Fruit fly (Drosophila melanogaster): ENCODE measurements around the gene Pmi.

Gene Pmi

DNA sequence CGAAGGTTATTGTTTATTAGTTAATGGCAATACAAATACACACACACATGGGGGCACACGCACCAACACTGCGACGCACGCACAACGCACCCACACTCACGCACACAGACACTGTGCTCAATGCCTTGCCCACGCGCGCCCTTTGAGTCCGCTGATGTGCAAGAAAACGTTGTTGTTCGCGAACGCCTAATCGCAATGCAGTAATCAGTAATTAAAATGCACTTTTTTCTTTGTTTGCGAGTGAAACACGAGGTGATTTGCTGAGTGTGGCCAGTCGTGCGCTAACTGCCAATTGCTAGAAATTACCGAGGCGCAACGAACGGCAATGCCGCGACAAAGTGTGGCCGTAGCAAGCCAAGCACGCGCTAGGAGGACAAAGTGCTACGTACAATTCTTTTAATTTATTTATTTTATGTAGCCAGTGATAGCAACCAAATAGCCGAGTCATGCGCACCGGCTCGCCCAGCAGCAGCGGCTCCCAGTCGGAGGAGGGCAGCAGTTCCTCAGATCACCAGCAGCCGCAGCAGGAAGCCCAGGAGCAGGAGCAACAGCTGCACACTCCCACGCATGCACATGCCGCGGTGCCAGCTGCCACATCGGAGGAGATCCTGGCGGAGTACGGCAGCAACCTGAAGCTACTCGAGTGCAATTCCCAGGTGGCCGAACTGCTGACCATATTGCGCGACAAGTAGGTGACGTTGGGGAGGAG, 30.9 kb downstream of the Pmi start, which contains the start of the genes S6k and kri:
TSS of gene S6k (minus strand) at position 299 of the 709 bp plus-strand sequence.
TSS of gene kri (plus strand) at position 341 of the 709 bp plus-strand sequence.
- peak; percentile 12 for TF ChIP-seq lz (GFP tag; optimal IDR thresholded peaks at IDR 0.05)
- peak; percentile 49 to 72 for TF ChIP-seq ss (GFP tag; optimal IDR thresholded peaks at IDR 0.05)
- TF ChIP-seq OdsH (GFP tag; optimal IDR thresholded peaks at IDR 0.05), result no peak
- no peak for TF ChIP-seq Sox15 (GFP tag; optimal IDR thresholded peaks at IDR 0.05)
- no peak for TF ChIP-seq CG8319 (GFP tag; optimal IDR thresholded peaks at IDR 0.05)
- no peak for TF ChIP-seq Ets96B (tag; optimal IDR thresholded peaks at IDR 0.05)
- TF ChIP-seq Sox102F (GFP tag; optimal IDR thresholded peaks at IDR 0.05), result no peak
- peak; percentile 31 for TF ChIP-seq CG3919 (GFP tag; optimal IDR thresholded peaks at IDR 0.05)
- TF ChIP-seq acj6 (GFP tag; optimal IDR thresholded peaks at IDR 0.05), result no peak
- TF ChIP-seq CG4318 (GFP tag; optimal IDR thresholded peaks at IDR 0.05), result no peak
- TF ChIP-seq Lpt (GFP tag; optimal IDR thresholded peaks at IDR 0.05), result peak; percentile 4
- no peak for TF ChIP-seq salr (GFP tag; optimal IDR thresholded peaks at IDR 0.05)
- TF ChIP-seq Gug (GFP tag; IDR thresholded peaks at IDR 0.05), result peak; percentile 35; the same call in 1 of the 2 replicates
- no peak for TF ChIP-seq fd59A (GFP tag; optimal IDR thresholded peaks at IDR 0.05)
- TF ChIP-seq CG34406 (GFP tag; optimal IDR thresholded peaks at IDR 0.05), result no peak
- TF ChIP-seq net (GFP tag; optimal IDR thresholded peaks at IDR 0.05), result no peak
- TF ChIP-seq CG8632 (GFP tag; optimal IDR thresholded peaks at IDR 0.05), result no peak
- TF ChIP-seq Eip78C (GFP tag), result peak; percentile 65
- peak; percentile 36 for TF ChIP-seq topi (GFP tag; optimal IDR thresholded peaks at IDR 0.05)
- peak; percentile 79 for TF ChIP-seq fkh (GFP tag; optimal IDR thresholded peaks at IDR 0.05)
- TF ChIP-seq svp (GFP tag), result peak; percentile 90
- TF ChIP-seq CG10669 (GFP tag; optimal IDR thresholded peaks at IDR 0.05), result no peak
- TF ChIP-seq CG10631 (GFP tag; optimal IDR thresholded peaks at IDR 0.05), result no peak
- TF ChIP-seq Smox (GFP tag; optimal IDR thresholded peaks at IDR 0.05), result peak; percentile 3
- no peak for TF ChIP-seq Met (GFP tag; optimal IDR thresholded peaks at IDR 0.05)
- TF ChIP-seq CG6792 (GFP tag; optimal IDR thresholded peaks at IDR 0.05), result no peak
- peak; percentile 56 for TF ChIP-seq CG16779 (tag; optimal IDR thresholded peaks at IDR 0.05)
- TF ChIP-seq CG1621 (tag; optimal IDR thresholded peaks at IDR 0.05), result peak; percentile 33
- no peak for TF ChIP-seq CG11294 (GFP tag; IDR thresholded peaks at IDR 0.05)
- TF ChIP-seq esn (GFP tag; optimal IDR thresholded peaks at IDR 0.05), result no peak
- TF ChIP-seq spab (GFP tag; optimal IDR thresholded peaks at IDR 0.05), result no peak
- TF ChIP-seq achi (GFP tag; optimal IDR thresholded peaks at IDR 0.05), result no peak
- TF ChIP-seq vri (GFP tag; optimal IDR thresholded peaks at IDR 0.05), result peak; percentile 91
- TF ChIP-seq eg (GFP tag; IDR thresholded peaks at IDR 0.05), result no peak
- no peak for TF ChIP-seq CG8119 (GFP tag; IDR thresholded peaks at IDR 0.05)
- no peak for TF ChIP-seq dac (GFP tag; optimal IDR thresholded peaks at IDR 0.05)
- no peak for TF ChIP-seq Hr4 (GFP tag; optimal IDR thresholded peaks at IDR 0.05)
- TF ChIP-seq Blimp-1 (GFP tag; optimal IDR thresholded peaks at IDR 0.05), result no peak
- TF ChIP-seq Eip93F (GFP tag; optimal IDR thresholded peaks at IDR 0.05), result no peak
- no peak for TF ChIP-seq Ets21C (GFP tag; optimal IDR thresholded peaks at IDR 0.05)
- TF ChIP-seq CG3032 (tag; optimal IDR thresholded peaks at IDR 0.05), result peak; percentile 11
- no peak for TF ChIP-seq CG7368 (GFP tag; optimal IDR thresholded peaks at IDR 0.05)
- no peak for TF ChIP-seq fd85E (GFP tag; optimal IDR thresholded peaks at IDR 0.05)
- peak; percentile 93 for TF ChIP-seq Sox14 (GFP tag; optimal IDR thresholded peaks at IDR 0.05)
- peak; percentile 16 for TF ChIP-seq cyc (GFP tag; optimal IDR thresholded peaks at IDR 0.05)
- TF ChIP-seq CG6276 (GFP tag; optimal IDR thresholded peaks at IDR 0.05), result no peak
- TF ChIP-seq Hr39 (GFP tag; optimal IDR thresholded peaks at IDR 0.05), result no peak
- TF ChIP-seq CG15336 (GFP tag; IDR thresholded peaks at IDR 0.05), result peak; percentile 42; the same call in 1 of the 2 replicates
- TF ChIP-seq CG32006 (GFP tag; optimal IDR thresholded peaks at IDR 0.05), result peak; percentile 17
- no peak for TF ChIP-seq CG11902 (GFP tag; optimal IDR thresholded peaks at IDR 0.05)
- TF ChIP-seq CG9139 (GFP tag; optimal IDR thresholded peaks at IDR 0.05), result peak; percentile 14
- TF ChIP-seq Hr38 (GFP tag; optimal IDR thresholded peaks at IDR 0.05), result no peak

Measured in whole organism, prepupa.